Fruit fly (Drosophila melanogaster): ENCODE measurements around the gene CarT.

CarT gene

dm6 chr2L:20758847-20759465 is 28.9 kb upstream of the CarT start (continued):
- no peak for TF ChIP-seq inv (GFP tag; IDR thresholded peaks at IDR 0.05; ENCODE audit: partially characterized antibody)
- peak; percentile 31 for TF ChIP-seq HmgZ (tag; optimal IDR thresholded peaks at IDR 0.05)
- no peak for TF ChIP-seq dan (GFP tag; IDR thresholded peaks at IDR 0.05)
- TF ChIP-seq Aef1 (GFP tag; IDR thresholded peaks at IDR 0.05) = peak; percentile 79
- TF ChIP-seq CG9817 (tag; optimal IDR thresholded peaks at IDR 0.05) = peak; percentile 50
- TF ChIP-seq fd3F (GFP tag; optimal IDR thresholded peaks at IDR 0.05) = peak; percentile 46
- no peak for TF ChIP-seq hth (optimal IDR thresholded peaks at IDR 0.05)
- TF ChIP-seq Dref (GFP tag; IDR thresholded peaks at IDR 0.05) = no peak
- TF ChIP-seq Sin3A (optimal IDR thresholded peaks at IDR 0.05) = no peak
- TF ChIP-seq CG15601 (tag; optimal IDR thresholded peaks at IDR 0.05) = no peak
- TF ChIP-seq CG2875 (GFP tag; optimal IDR thresholded peaks at IDR 0.05) = no peak
- no peak for TF ChIP-seq dati (GFP tag; IDR thresholded peaks at IDR 0.05)
- peak; percentile 21 for TF ChIP-seq ftz-f1 (GFP tag; optimal IDR thresholded peaks at IDR 0.05)
- TF ChIP-seq CG32767 (GFP tag; IDR thresholded peaks at IDR 0.05) = no peak
- peak; percentile 46 for TF ChIP-seq Hsf (GFP tag; optimal IDR thresholded peaks at IDR 0.05)
- TF ChIP-seq sd (tag; optimal IDR thresholded peaks at IDR 0.05) = no peak
- peak; percentile 11 for TF ChIP-seq CG12236 (GFP tag; optimal IDR thresholded peaks at IDR 0.05)
- TF ChIP-seq chn (GFP tag; optimal IDR thresholded peaks at IDR 0.05) = peak; percentile 46
- TF ChIP-seq unpg (GFP tag; optimal IDR thresholded peaks at IDR 0.05) = peak; percentile 67
- no peak for TF ChIP-seq MESR4 (GFP tag; optimal IDR thresholded peaks at IDR 0.05)
- TF ChIP-seq CG9932 (GFP tag; IDR thresholded peaks at IDR 0.05) = peak; percentile 85

dm6 chr2L:20758188-20758846 is 28.2 kb upstream of the CarT start:
- TF ChIP-seq cg (GFP tag; optimal IDR thresholded peaks at IDR 0.05) (peak; percentile 79), TFAM (GFP tag; optimal IDR thresholded peaks at IDR 0.05) (no peak), CG7372 (GFP tag; IDR thresholded peaks at IDR 0.05) (no peak), CG1024 (GFP tag; IDR thresholded peaks at IDR 0.05) (0 out of 2 replicates have a peak, but pooled peaks have one; percentile 17), CG15479 (GFP tag; optimal IDR thresholded peaks at IDR 0.05) (peak; percentile 31), lmd (GFP tag; IDR thresholded peaks at IDR 0.05) (0 out of 2 replicates have a peak, but pooled peaks have one; percentile 10), dmrt11E (tag; optimal IDR thresholded peaks at IDR 0.05) (no peak), CG9215 (GFP tag; IDR thresholded peaks at IDR 0.05) (no peak), CG7928 (GFP tag; optimal IDR thresholded peaks at IDR 0.05) (no peak), schlank (tag; optimal IDR thresholded peaks at IDR 0.05) (no peak), Drgx (GFP tag; IDR thresholded peaks at IDR 0.05) (peak; percentile 69), twi (tag; optimal IDR thresholded peaks at IDR 0.05) (no peak), CG15696 (tag; optimal IDR thresholded peaks at IDR 0.05) (no peak), CG15073 (GFP tag; optimal IDR thresholded peaks at IDR 0.05) (no peak), CG18011 (GFP tag; optimal IDR thresholded peaks at IDR 0.05) (no peak), sens (GFP tag) (peak; percentile 85), CG15601 (tag; optimal IDR thresholded peaks at IDR 0.05) (peak; percentile 0), Mrtf (GFP tag; IDR thresholded peaks at IDR 0.05) (no peak), CG3995 (GFP tag; optimal IDR thresholded peaks at IDR 0.05) (no peak), CG7839 (tag; optimal IDR thresholded peaks at IDR 0.05) (no peak), CG1832 (GFP tag; optimal IDR thresholded peaks at IDR 0.05) (peak; percentile 53), sd (tag; optimal IDR thresholded peaks at IDR 0.05) (peak; percentile 97), NfI (GFP tag; optimal IDR thresholded peaks at IDR 0.05) (no peak), Xrp1 (GFP tag; IDR thresholded peaks at IDR 0.05) (0 out of 2 replicates have a peak, but pooled peaks have one; percentile 9), bsh (GFP tag; optimal IDR thresholded peaks at IDR 0.05) (peak in 1 of 2 experiments; percentile 17), row (GFP tag; IDR thresholded peaks at IDR 0.05) (no peak), kah (GFP tag; optimal IDR thresholded peaks at IDR 0.05) (peak; percentile 99), Neu2 (GFP tag; optimal IDR thresholded peaks at IDR 0.05; ENCODE audit: borderline replicate concordance) (no peak), Trl (optimal IDR thresholded peaks at IDR 0.05) (peak in 1 of 2 experiments; percentile 31), Trl (GFP tag; optimal IDR thresholded peaks at IDR 0.05) (no peak), Hmr (GFP tag; optimal IDR thresholded peaks at IDR 0.05) (no peak)
